Worm (Caenorhabditis elegans) whole organism, young adult: ENCODE results near the gene F26G1.2.

Experiments
- F10E7.11 ChIP-seq: sonication (generic microtip); optimal IDR thresholded peaks from 2 replicates; lab custom pipeline; 2017; ENCODE audit warnings: mild to moderate bottlenecking, missing genetic modification characterization, moderate library complexity, missing compliant biosample characterization
- F23B12.7 ChIP-seq: sonication (generic microtip); optimal IDR thresholded peaks from 2 replicates; lab custom pipeline; 2017; ENCODE audit warnings: missing genetic modification characterization, mild to moderate bottlenecking, missing compliant biosample characterization, antibody characterized with exemption, moderate library complexity; ENCODE audit not compliant: insufficient read depth
- F33H1.4 ChIP-seq: fragments of 200-800 bp; sonication (Bioruptor generic); IDR thresholded peaks from 2 replicates; pipeline ENCODE4 v1.3.6; 2022; ENCODE audit warnings: missing genetic modification reagents, missing genetic modification characterization, missing compliant biosample characterization
- F49E8.2 ChIP-seq: sonication (generic microtip); optimal IDR thresholded peaks from 3 replicates; lab custom pipeline; 2017; ENCODE audit warnings: missing genetic modification characterization, mild to moderate bottlenecking, missing compliant biosample characterization, antibody characterized with exemption, moderate library complexity; ENCODE audit not compliant: insufficient read depth
- K12H6.12 ChIP-seq: fragments of 200-800 bp; sonication (Bioruptor generic); optimal IDR thresholded peaks from 2 replicates; lab custom pipeline; 2018; ENCODE audit warnings: mild to moderate bottlenecking, missing genetic modification characterization, missing compliant biosample characterization
- T07F8.4 ChIP-seq: sonication (generic microtip); optimal IDR thresholded peaks from 2 replicates; lab custom pipeline; 2016; ENCODE audit warnings: mild to moderate bottlenecking, missing genetic modification characterization, moderate library complexity, missing compliant biosample characterization
- Y56A3A.18 ChIP-seq: fragments of 200-800 bp; sonication (Bioruptor generic); IDR thresholded peaks from 2 replicates; pipeline ENCODE4 v1.3.6; 2022; ENCODE audit warnings: missing genetic modification reagents, missing genetic modification characterization, missing compliant biosample characterization
- Y67H2A.10 ChIP-seq: fragments of 200-800 bp; sonication (Bioruptor generic); conservative IDR thresholded peaks from 2 replicates; pipeline ENCODE4 v1.3.6; 2022; ENCODE audit warnings: missing genetic modification reagents, missing genetic modification characterization, missing compliant biosample characterization
- Y79H2A.3 ChIP-seq: fragments of 200-800 bp; sonication (Bioruptor generic); conservative IDR thresholded peaks from 2 replicates; pipeline ENCODE4 v1.3.6; 2022; ENCODE audit warnings: missing genetic modification reagents, missing genetic modification characterization, missing compliant biosample characterization
- ama-1 ChIP-seq, 3 experiments: fragments of 150-350 bp in 1 of 3; sonication (generic microtip) in 2 of 3; optimal IDR thresholded peaks; 2 replicates each; lab custom pipeline; 2014 to 2018; ENCODE audit warnings: missing biosample characterization in 2 of 3, missing genetic modification characterization in 2 of 3, missing genetic modification reagents in 2 of 3
- attf-3 ChIP-seq: fragments of 200-800 bp; sonication (Bioruptor generic); conservative IDR thresholded peaks from 2 replicates; pipeline ENCODE4 v1.3.6; 2022; ENCODE audit warnings: missing genetic modification reagents, missing genetic modification characterization, missing compliant biosample characterization
- attf-6 ChIP-seq: fragments of 200-800 bp; sonication (Bioruptor generic); IDR thresholded peaks from 2 replicates; pipeline ENCODE4 v1.3.6; 2022; ENCODE audit warnings: missing genetic modification reagents, missing genetic modification characterization, missing compliant biosample characterization
- ceh-27 ChIP-seq: fragments of 200-800 bp; sonication (Bioruptor generic); optimal IDR thresholded peaks from 2 replicates; lab custom pipeline; 2018; ENCODE audit warnings: mild to moderate bottlenecking, missing genetic modification characterization, moderate library complexity, missing compliant biosample characterization
- die-1 ChIP-seq: sonication (generic microtip); optimal IDR thresholded peaks from 2 replicates; lab custom pipeline; 2016; ENCODE audit warnings: missing genotype, mild to moderate bottlenecking, missing genetic modification characterization, missing compliant biosample characterization
- dox-1 ChIP-seq: fragments of 200-800 bp; sonication (Bioruptor generic); IDR thresholded peaks from 2 replicates; pipeline ENCODE4 v1.3.6; 2022; ENCODE audit warnings: missing genetic modification reagents, missing genetic modification characterization, missing compliant biosample characterization
- dpl-1 ChIP-seq: fragments of 150-350 bp; optimal IDR thresholded peaks from 2 replicates; lab custom pipeline; 2014; ENCODE audit warnings: missing biosample characterization, missing genetic modification reagents, missing genetic modification characterization
- efl-1 ChIP-seq: fragments of 150-350 bp; optimal IDR thresholded peaks from 2 replicates; lab custom pipeline; 2014; ENCODE audit warnings: missing biosample characterization, missing genetic modification reagents, missing genetic modification characterization
- egl-18 ChIP-seq: fragments of 200-800 bp; sonication (Bioruptor generic); IDR thresholded peaks from 2 replicates; pipeline ENCODE4 v1.3.6; 2022; ENCODE audit warnings: missing genetic modification reagents, missing genetic modification characterization, missing compliant biosample characterization
- egl-44 ChIP-seq: fragments of 200-800 bp; sonication (Bioruptor generic); IDR thresholded peaks from 2 replicates; pipeline ENCODE4 v1.3.6; 2022; ENCODE audit warnings: missing genetic modification reagents, missing genetic modification characterization, missing compliant biosample characterization
- egrh-3 ChIP-seq: fragments of 200-800 bp; sonication (Bioruptor generic); IDR thresholded peaks from 2 replicates; pipeline ENCODE4 v1.3.6; 2022; ENCODE audit warnings: missing genetic modification reagents, missing genetic modification characterization, missing compliant biosample characterization
- ets-4 ChIP-seq: fragments of 200-800 bp; sonication (Bioruptor generic); optimal IDR thresholded peaks from 2 replicates; lab custom pipeline; 2018; ENCODE audit warnings: mild to moderate bottlenecking, missing genetic modification characterization, missing compliant biosample characterization
- hlh-26 ChIP-seq: fragments of 200-800 bp; sonication (Bioruptor generic); conservative IDR thresholded peaks from 2 replicates; pipeline ENCODE4 v1.3.6; 2022; ENCODE audit warnings: missing genetic modification reagents, missing genetic modification characterization, missing compliant biosample characterization
- hmg-1.2 ChIP-seq: fragments of 200-800 bp; sonication (Bioruptor generic); IDR thresholded peaks from 2 replicates; pipeline ENCODE4 v1.3.6; 2022; ENCODE audit warnings: missing genetic modification reagents, missing genetic modification characterization, missing compliant biosample characterization
- hsf-1 ChIP-seq: fragments of 200-800 bp; sonication (Bioruptor generic); IDR thresholded peaks from 2 replicates; pipeline ENCODE4 v1.3.6; 2022; ENCODE audit warnings: missing genetic modification reagents, missing genetic modification characterization, missing compliant biosample characterization
- lag-1 ChIP-seq: fragments of 200-800 bp; sonication (Bioruptor generic); IDR thresholded peaks from 2 replicates; pipeline ENCODE4 v1.3.6; 2022; ENCODE audit warnings: missing genetic modification reagents, missing genetic modification characterization, missing compliant biosample characterization
- let-607 ChIP-seq, 2 experiments: fragments of 200-800 bp in 1 of 2; sonication (Bioruptor generic) in 1 of 2; sonication (generic microtip) in 1 of 2; optimal IDR thresholded peaks; 2 replicates each; lab custom pipeline; 2016 to 2018; ENCODE audit warnings: mild to moderate bottlenecking in 2 of 2, missing compliant biosample characterization in 2 of 2, missing genetic modification characterization in 2 of 2, moderate library complexity in 2 of 2, missing genotype in 1 of 2
- lin-35 ChIP-seq, 3 experiments: fragments of 150-350 bp in 2 of 3; sonication (generic microtip) in 1 of 3; optimal IDR thresholded peaks; 2 replicates each; lab custom pipeline; 2014 to 2018; ENCODE audit warnings: missing biosample characterization in 3 of 3, missing genetic modification characterization in 3 of 3, missing genetic modification reagents in 3 of 3
- lin-54 ChIP-seq: fragments of 200-800 bp; sonication (Bioruptor generic); optimal IDR thresholded peaks from 2 replicates; lab custom pipeline; 2018; ENCODE audit warnings: mild to moderate bottlenecking, missing genetic modification characterization, missing compliant biosample characterization
- lsl-1 ChIP-seq: fragments of 200-800 bp; sonication (Bioruptor generic); optimal IDR thresholded peaks from 2 replicates; lab custom pipeline; 2018; ENCODE audit warnings: mild to moderate bottlenecking, missing genetic modification characterization, moderate library complexity, missing compliant biosample characterization
- lsy-27 ChIP-seq: sonication (generic microtip); optimal IDR thresholded peaks from 2 replicates; lab custom pipeline; 2017; ENCODE audit warnings: missing genetic modification characterization, mild to moderate bottlenecking, missing compliant biosample characterization, antibody characterized with exemption, missing genotype, borderline replicate concordance; ENCODE audit not compliant: insufficient read depth
- nhr-27 ChIP-seq: fragments of 200-800 bp; sonication (Bioruptor generic); optimal IDR thresholded peaks from 2 replicates; lab custom pipeline; 2018; ENCODE audit warnings: mild to moderate bottlenecking, missing genetic modification characterization, moderate library complexity, missing compliant biosample characterization
- nhr-90 ChIP-seq: sonication (generic microtip); optimal IDR thresholded peaks from 2 replicates; lab custom pipeline; 2016; ENCODE audit warnings: missing genotype, mild to moderate bottlenecking, missing genetic modification characterization, missing compliant biosample characterization
- rpc-1 ChIP-seq, 2 experiments: fragments of 150-350 bp in 1 of 2; sonication (generic microtip) in 1 of 2; optimal IDR thresholded peaks; 2 replicates each; lab custom pipeline; 2014 to 2018; ENCODE audit warnings: missing biosample characterization in 1 of 2, missing genetic modification characterization in 1 of 2, missing genetic modification reagents in 1 of 2, missing genotype in 1 of 2
- sea-2 ChIP-seq: fragments of 200-800 bp; sonication (Bioruptor generic); IDR thresholded peaks from 2 replicates; pipeline ENCODE4 v1.3.6; 2022; ENCODE audit warnings: missing genetic modification characterization, missing compliant biosample characterization
- snpc-1.3 ChIP-seq: sonication (generic microtip); optimal IDR thresholded peaks from 2 replicates; lab custom pipeline; 2017; ENCODE audit warnings: missing genetic modification characterization, mild to moderate bottlenecking, missing compliant biosample characterization, antibody characterized with exemption, moderate library complexity, missing genotype, missing genetic modification reagents; ENCODE audit not compliant: insufficient read depth
- somi-1 ChIP-seq: fragments of 200-800 bp; sonication (Bioruptor generic); optimal IDR thresholded peaks from 2 replicates; lab custom pipeline; 2018; ENCODE audit warnings: mild to moderate bottlenecking, missing genetic modification characterization, missing compliant biosample characterization
- tbx-9 ChIP-seq: sonication (generic microtip); optimal IDR thresholded peaks from 2 replicates; lab custom pipeline; 2016; ENCODE audit warnings: borderline replicate concordance, missing genetic modification characterization, inconsistent platforms, missing compliant biosample characterization
- tlf-1 ChIP-seq: fragments of 200-800 bp; sonication (Bioruptor generic); optimal IDR thresholded peaks from 2 replicates; lab custom pipeline; 2018; ENCODE audit warnings: mild to moderate bottlenecking, missing genetic modification characterization, missing compliant biosample characterization
- unc-62 ChIP-seq: fragments of 150-350 bp; optimal IDR thresholded peaks from 2 replicates; lab custom pipeline; 2014; ENCODE audit warnings: missing biosample characterization, missing genetic modification reagents, missing genetic modification characterization
- zfh-2 ChIP-seq: fragments of 200-800 bp; sonication (Bioruptor generic); conservative IDR thresholded peaks from 2 replicates; pipeline ENCODE4 v1.3.6; 2022; ENCODE audit warnings: missing genetic modification reagents, missing genetic modification characterization, missing compliant biosample characterization
- zim-3 ChIP-seq: sonication (generic microtip); optimal IDR thresholded peaks from 2 replicates; lab custom pipeline; 2017; ENCODE audit warnings: mild to moderate bottlenecking, missing genetic modification characterization, moderate library complexity, missing compliant biosample characterization
- ztf-26 ChIP-seq: sonication (generic microtip); optimal IDR thresholded peaks from 2 replicates; lab custom pipeline; 2017; ENCODE audit warnings: missing genetic modification characterization, missing compliant biosample characterization

F26G1.2 gene

DNA sequence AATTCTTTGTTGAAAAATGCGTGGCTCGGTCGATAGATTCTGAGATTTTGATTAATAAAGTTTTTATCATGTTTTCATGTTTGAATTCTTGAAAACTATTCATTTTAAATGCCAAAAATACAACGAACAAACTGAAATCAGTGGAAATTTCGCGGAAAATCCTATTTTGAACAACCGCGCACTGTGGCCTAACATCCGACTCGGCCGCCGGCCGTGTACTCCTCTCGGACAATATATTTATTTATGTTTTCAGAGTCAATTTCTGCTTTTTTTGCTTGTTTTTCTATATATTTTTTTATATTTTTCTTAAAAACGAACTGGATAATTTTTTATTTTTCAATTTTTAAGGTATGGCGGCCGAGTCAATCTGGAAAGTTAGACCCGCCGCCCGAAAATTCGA, 28.4 kb downstream of the F26G1.2 start, which contains the start of gene F26G1.1 (continued):
- TF ChIP-seq ama-1 (optimal IDR thresholded peaks at IDR 0.05; lab: Kevin White, UChicago), result no peak
- TF ChIP-seq ama-1 (GFP tag; optimal IDR thresholded peaks at IDR 0.05; lab: Kevin White, UChicago), result no peak
- TF ChIP-seq T07F8.4 (tag; lab: Kevin White, UChicago), result no peak
- peak in 1 of 2 experiments; percentile 34 for TF ChIP-seq let-607 (tag; optimal IDR thresholded peaks at IDR 0.05; lab: Kevin White, UChicago)
- peak; percentile 77 for TF ChIP-seq ceh-27 (GFP tag; lab: Kevin White, UChicago)
- no peak for TF ChIP-seq Y79H2A.3 (GFP tag; lab: Robert Waterston, UW)
- TF ChIP-seq tbx-9, result no peak
- no peak for TF ChIP-seq lag-1 (GFP tag; lab: Robert Waterston, UW)
- TF ChIP-seq sea-2 (GFP tag; lab: Robert Waterston, UW), result no peak
- no peak for TF ChIP-seq ztf-26 (tag; lab: Kevin White, UChicago)
- no peak for TF ChIP-seq unc-62 (GFP tag; lab: Kevin White, UChicago)
- peak; percentile 37 for TF ChIP-seq egrh-3 (GFP tag; lab: Robert Waterston, UW)
- no peak for TF ChIP-seq somi-1
- TF ChIP-seq zfh-2 (GFP tag; lab: Robert Waterston, UW), result no peak
- peak; percentile 9 for TF ChIP-seq K12H6.12 (tag; lab: Kevin White, UChicago)
- peak; percentile 1 for TF ChIP-seq F10E7.11
- peak; percentile 54; the same call in 1 of the 2 replicates for TF ChIP-seq dox-1 (GFP tag; lab: Robert Waterston, UW)
- TF ChIP-seq lin-54 (GFP tag; lab: Kevin White, UChicago), result peak; percentile 82
- no peak for TF ChIP-seq hsf-1 (GFP tag; lab: Robert Waterston, UW)
- peak; percentile 43 for TF ChIP-seq lsl-1 (GFP tag; lab: Kevin White, UChicago)
- TF ChIP-seq zim-3 (tag; lab: Kevin White, UChicago), result no peak
- no peak for TF ChIP-seq egl-18 (GFP tag; lab: Robert Waterston, UW)
- TF ChIP-seq F23B12.7 (tag; lab: Kevin White, UChicago), result peak; percentile 2
- peak in 1 of 3 experiments; percentile 86 for TF ChIP-seq lin-35 (GFP tag; optimal IDR thresholded peaks at IDR 0.05; lab: Kevin White, UChicago)
- TF ChIP-seq nhr-90 (tag; lab: Kevin White, UChicago), result no peak
- peak; percentile 42 for TF ChIP-seq dpl-1 (GFP tag; lab: Kevin White, UChicago)
- TF ChIP-seq F49E8.2 (tag; lab: Kevin White, UChicago), result no peak
- peak; percentile 59 for TF ChIP-seq efl-1 (GFP tag; lab: Kevin White, UChicago)
- TF ChIP-seq nhr-27 (tag; lab: Kevin White, UChicago), result no peak
- TF ChIP-seq tlf-1 (GFP tag; lab: Kevin White, UChicago), result peak; percentile 6
- TF ChIP-seq rpc-1 (optimal IDR thresholded peaks at IDR 0.05; lab: Kevin White, UChicago), result no peak
- TF ChIP-seq rpc-1 (tag; optimal IDR thresholded peaks at IDR 0.05; lab: Kevin White, UChicago), result no peak
- peak; percentile 55 for TF ChIP-seq F33H1.4 (GFP tag; lab: Robert Waterston, UW)
- no peak for TF ChIP-seq egl-44

DNA sequence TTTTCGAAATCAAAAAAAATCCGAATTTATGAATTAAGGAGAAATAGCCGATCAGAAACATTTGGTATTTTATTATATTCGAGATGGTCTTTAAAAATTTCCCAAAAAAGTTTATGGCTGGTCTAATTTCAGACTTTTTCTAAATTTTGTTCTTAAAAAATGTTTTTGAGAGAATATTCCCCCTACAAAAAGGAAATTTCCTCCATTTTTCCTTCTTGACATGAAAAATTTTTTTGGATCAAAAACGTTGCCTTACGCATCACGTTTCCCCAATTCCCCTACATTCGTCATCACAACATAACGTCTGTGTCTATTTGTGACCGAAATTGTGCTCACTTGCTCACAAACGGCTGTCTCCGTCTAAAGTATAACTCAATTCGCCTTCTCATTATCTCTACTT, 30.4 kb downstream of the F26G1.2 start:
- 0 out of 2 replicates have a peak, but pooled peaks have one; percentile 12 for TF ChIP-seq attf-6
- TF ChIP-seq die-1, result no peak

DNA sequence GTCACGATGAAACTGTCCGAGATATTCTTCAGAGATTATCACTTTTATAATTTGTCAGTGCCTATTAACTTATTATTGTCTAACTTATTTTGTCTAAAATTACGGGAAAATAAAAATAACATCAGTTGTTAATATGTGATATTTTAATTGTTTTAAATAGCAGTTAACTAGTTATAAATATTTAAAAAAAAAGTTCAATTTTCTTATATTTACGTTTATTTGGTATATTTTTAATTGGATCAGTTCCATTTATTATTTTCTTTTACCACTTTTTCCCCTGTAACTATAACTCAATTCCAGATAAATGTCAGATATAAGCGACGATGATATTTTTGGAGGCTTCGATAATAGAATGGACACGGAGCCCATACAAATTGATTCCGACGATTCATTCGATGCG, 32.6 kb downstream of the F26G1.2 start, which contains the start of gene C33F10.4:
TSS of gene C33F10.4 (plus strand) at position 301 of the 400 bp plus-strand sequence.
- TF ChIP-seq hlh-26 (GFP tag; lab: Robert Waterston, UW) (no peak), sea-2 (GFP tag; lab: Robert Waterston, UW) (no peak), ets-4 (GFP tag; lab: Kevin White, UChicago) (no peak), hmg-1.2 (GFP tag; lab: Robert Waterston, UW) (no peak), Y67H2A.10 (no peak), snpc-1.3 (tag; lab: Kevin White, UChicago) (no peak), lsy-27 (tag; lab: Kevin White, UChicago) (no peak), zfh-2 (GFP tag; lab: Robert Waterston, UW) (no peak), rpc-1 (optimal IDR thresholded peaks at IDR 0.05; lab: Kevin White, UChicago) (no peak), rpc-1 (tag; optimal IDR thresholded peaks at IDR 0.05; lab: Kevin White, UChicago) (no peak), attf-3 (GFP tag; lab: Robert Waterston, UW) (no peak), Y56A3A.18 (GFP tag; lab: Robert Waterston, UW) (no peak)
